Fruit fly (Drosophila melanogaster) whole organism, embryonic: ENCODE results near the gene CG7739.

Experiments used
- Ada2b ChIP-seq: fragments of 200-800 bp; sonication (Bioruptor generic); IDR thresholded peaks from 2 replicates; pipeline ENCODE4 v1.3.6; 2022; ENCODE audit warnings: missing biosample characterization, missing genetic modification characterization
- Atf-2 ChIP-seq: fragments of 200-800 bp; sonication (Bioruptor generic); optimal IDR thresholded peaks from 2 replicates; lab custom pipeline; 2016; ENCODE audit warnings: missing biosample characterization, missing genetic modification characterization
- C15 ChIP-seq: fragments of 200-800 bp; sonication (Bioruptor generic); IDR thresholded peaks from 3 replicates; pipeline ENCODE4 v1.3.6; 2022; ENCODE audit warnings: missing biosample characterization, missing genetic modification characterization
- CG10209 ChIP-seq: fragments of 200-800 bp; sonication (Bioruptor generic); optimal IDR thresholded peaks from 3 replicates; lab custom pipeline; 2017; ENCODE audit warnings: missing biosample characterization, mild to moderate bottlenecking, missing genetic modification characterization, missing genetic modification reagents
- CG10979 ChIP-seq: fragments of 200-800 bp; sonication (Bioruptor generic); optimal IDR thresholded peaks from 2 replicates; lab custom pipeline; 2018; ENCODE audit warnings: missing biosample characterization, mild to moderate bottlenecking, missing genetic modification characterization, moderate library complexity
- CG11093 ChIP-seq: fragments of 200-800 bp; sonication (Bioruptor generic); IDR thresholded peaks from 3 replicates; pipeline ENCODE4 v1.3.6; 2022; ENCODE audit warnings: missing biosample characterization, missing genetic modification characterization
- CG11247 ChIP-seq: fragments of 200-800 bp; sonication (Bioruptor generic); IDR thresholded peaks from 2 replicates; pipeline ENCODE4 v1.3.6; 2022; ENCODE audit warnings: missing biosample characterization, missing genetic modification characterization
- CG14441 ChIP-seq: fragments of 200-800 bp; sonication (Bioruptor generic); IDR thresholded peaks from 2 replicates; pipeline ENCODE4 v1.3.6; 2022; ENCODE audit warnings: missing biosample characterization, missing genetic modification characterization
- CG14667 ChIP-seq: fragments of 200-800 bp; sonication (Bioruptor generic); IDR thresholded peaks from 2 replicates; pipeline ENCODE4 v1.3.6; 2022; ENCODE audit warnings: missing biosample characterization, missing genetic modification characterization
- CG1529 ChIP-seq: fragments of 200-800 bp; sonication (Bioruptor generic); optimal IDR thresholded peaks from 3 replicates; lab custom pipeline; 2018; ENCODE audit warnings: missing biosample characterization, missing genetic modification characterization
- CG17186 ChIP-seq: fragments of 200-800 bp; sonication (Bioruptor generic); optimal IDR thresholded peaks from 3 replicates; lab custom pipeline; 2017; ENCODE audit warnings: missing biosample characterization, missing genetic modification reagents, missing genetic modification characterization
- CG17912 ChIP-seq: fragments of 200-800 bp; sonication (Bioruptor generic); optimal IDR thresholded peaks from 2 replicates; lab custom pipeline; 2018; ENCODE audit warnings: missing biosample characterization, mild to moderate bottlenecking, missing genetic modification characterization
- CG18011 ChIP-seq: fragments of 200-800 bp; sonication (Bioruptor generic); optimal IDR thresholded peaks from 2 replicates; lab custom pipeline; 2017; ENCODE audit warnings: missing biosample characterization, missing genetic modification characterization, mild to moderate bottlenecking, moderate library complexity, missing genotype
- CG2875 ChIP-seq: fragments of 200-800 bp; sonication (Bioruptor generic); optimal IDR thresholded peaks from 2 replicates; lab custom pipeline; 2017; ENCODE audit warnings: missing biosample characterization, mild to moderate bottlenecking, missing genetic modification characterization, missing genetic modification reagents
- CG31388 ChIP-seq: fragments of 200-800 bp; sonication (Bioruptor generic); optimal IDR thresholded peaks from 2 replicates; lab custom pipeline; 2016; ENCODE audit warnings: missing biosample characterization, missing genetic modification characterization
- CG32767 ChIP-seq: fragments of 200-800 bp; sonication (Bioruptor generic); IDR thresholded peaks from 2 replicates; pipeline ENCODE4 v1.3.6; 2022; ENCODE audit warnings: missing biosample characterization, missing genetic modification characterization
- CG33213 ChIP-seq: fragments of 200-800 bp; sonication (Bioruptor generic); optimal IDR thresholded peaks from 3 replicates; lab custom pipeline; 2016; ENCODE audit warnings: missing biosample characterization, missing genetic modification characterization
- CG33557 ChIP-seq: fragments of 200-800 bp; sonication (Bioruptor generic); optimal IDR thresholded peaks from 2 replicates; lab custom pipeline; 2019; ENCODE audit warnings: missing biosample characterization, mild to moderate bottlenecking, missing genetic modification characterization, moderate library complexity
- CG3726 ChIP-seq: fragments of 200-800 bp; sonication (Bioruptor generic); IDR thresholded peaks from 3 replicates; pipeline ENCODE4, ENCODE4 v1.3.6; 2022; ENCODE audit warnings: missing biosample characterization, missing genetic modification characterization
- CG43689 ChIP-seq: fragments of 200-800 bp; sonication (Bioruptor generic); IDR thresholded peaks from 2 replicates; pipeline ENCODE4 v1.3.6; 2022; ENCODE audit warnings: missing biosample characterization, missing genetic modification characterization
- CG4404 ChIP-seq: fragments of 200-800 bp; sonication (Bioruptor generic); IDR thresholded peaks from 2 replicates; pipeline ENCODE4 v1.3.6; 2022; ENCODE audit warnings: missing biosample characterization, missing genetic modification characterization
- CG4617 ChIP-seq: fragments of 200-800 bp; sonication (Bioruptor generic); optimal IDR thresholded peaks from 3 replicates; lab custom pipeline; 2016; ENCODE audit warnings: missing biosample characterization, missing genetic modification characterization, borderline replicate concordance
- CG4730 ChIP-seq: fragments of 200-800 bp; sonication (Bioruptor generic); IDR thresholded peaks from 2 replicates; pipeline ENCODE4 v1.3.6; 2022; ENCODE audit warnings: missing biosample characterization, missing genetic modification characterization
- CG6813 ChIP-seq: fragments of 200-800 bp; sonication (Bioruptor generic); optimal IDR thresholded peaks from 2 replicates; lab custom pipeline; 2017; ENCODE audit warnings: missing biosample characterization, missing genetic modification characterization, mild to moderate bottlenecking, moderate library complexity, missing genetic modification reagents
- E2f2 ChIP-seq: fragments of 200-800 bp; sonication (Bioruptor generic); IDR thresholded peaks from 2 replicates; pipeline ENCODE4 v1.3.6; 2022; ENCODE audit warnings: missing biosample characterization, missing genetic modification characterization
- Gsc ChIP-seq: fragments of 200-800 bp; sonication (Bioruptor generic); IDR thresholded peaks from 2 replicates; pipeline ENCODE4 v1.3.6; 2022; ENCODE audit warnings: missing biosample characterization, missing genetic modification characterization
- H15 ChIP-seq: fragments of 200-800 bp; sonication (Bioruptor generic); IDR thresholded peaks from 3 replicates; pipeline ENCODE4 v1.3.6; 2022; ENCODE audit warnings: missing biosample characterization, missing genetic modification characterization
- Hr51 ChIP-seq, 2 experiments: fragments of 200-800 bp; sonication (Bioruptor generic); optimal IDR thresholded peaks; 2 replicates in 1 of 2; 3 replicates in 1 of 2; lab custom pipeline; 2016 to 2018; ENCODE audit warnings: missing biosample characterization in 2 of 2, missing genetic modification characterization in 2 of 2, mild to moderate bottlenecking in 1 of 2, moderate library complexity in 1 of 2
- NC2β ChIP-seq: fragments of 200-800 bp; sonication (Bioruptor generic); optimal IDR thresholded peaks from 2 replicates; lab custom pipeline; 2016; ENCODE audit warnings: missing biosample characterization, missing genetic modification characterization
- Spps ChIP-seq: fragments of 200-800 bp; sonication (Bioruptor generic); optimal IDR thresholded peaks from 2 replicates; lab custom pipeline; 2018; ENCODE audit warnings: missing biosample characterization, mild to moderate bottlenecking, missing genetic modification characterization
- abd-A ChIP-seq: fragments of 200-800 bp; sonication (Bioruptor generic); optimal IDR thresholded peaks from 3 replicates; lab custom pipeline; 2019; ENCODE audit warnings: missing biosample characterization, mild to moderate bottlenecking, missing genetic modification characterization, moderate library complexity
- caup ChIP-seq: fragments of 200-800 bp; sonication (Bioruptor generic); optimal IDR thresholded peaks from 3 replicates; lab custom pipeline; 2017; ENCODE audit warnings: missing biosample characterization, mild to moderate bottlenecking, missing genetic modification characterization, moderate library complexity; ENCODE audit not compliant: severe bottlenecking
- chif ChIP-seq, 2 experiments: fragments of 200-800 bp; sonication (Bioruptor generic); optimal IDR thresholded peaks; 3 replicates each; lab custom pipeline; 2016; ENCODE audit warnings: missing biosample characterization in 2 of 2, missing genetic modification characterization in 2 of 2
- chinmo ChIP-seq: fragments of 200-800 bp; sonication (Bioruptor generic); IDR thresholded peaks from 4 replicates; pipeline ENCODE4 v1.3.6; 2022; ENCODE audit warnings: missing biosample characterization, missing genetic modification characterization; ENCODE audit not compliant: partially characterized antibody
- chm ChIP-seq: fragments of 200-800 bp; sonication (Bioruptor generic); IDR thresholded peaks from 2 replicates; pipeline ENCODE4 v1.3.6; 2022; ENCODE audit warnings: missing biosample characterization, missing genetic modification characterization
- crp ChIP-seq, 2 experiments: fragments of 200-800 bp; sonication (Bioruptor generic); optimal IDR thresholded peaks; 2 replicates in 1 of 2; 3 replicates in 1 of 2; lab custom pipeline; 2017; ENCODE audit warnings: missing biosample characterization in 2 of 2, missing genetic modification characterization in 2 of 2, mild to moderate bottlenecking in 1 of 2, moderate library complexity in 1 of 2
- danr ChIP-seq: fragments of 200-800 bp; sonication (Bioruptor generic); IDR thresholded peaks from 2 replicates; pipeline ENCODE4 v1.3.6; 2022; ENCODE audit warnings: missing biosample characterization, missing genetic modification characterization
- dysf ChIP-seq: fragments of 200-800 bp; sonication (Bioruptor generic); IDR thresholded peaks from 3 replicates; pipeline ENCODE4 v1.3.6; 2022; ENCODE audit warnings: missing biosample characterization, missing genetic modification characterization
- gem ChIP-seq: fragments of 200-800 bp; sonication (Bioruptor generic); optimal IDR thresholded peaks from 2 replicates; lab custom pipeline; 2019; ENCODE audit warnings: missing biosample characterization, mild to moderate bottlenecking, missing genetic modification characterization, moderate library complexity
- h ChIP-seq: fragments of >200 bp; optimal IDR thresholded peaks from 2 replicates; lab custom pipeline; 2017
- hkb ChIP-seq, 2 experiments: fragments of 200-800 bp in 1 of 2; fragments of >200 bp in 1 of 2; sonication (Bioruptor generic) in 1 of 2; IDR thresholded peaks in 1 of 2; optimal IDR thresholded peaks in 1 of 2; 2 replicates each; pipeline versions ENCODE4 v1.3.6 to Lab custom; 2017 to 2022; ENCODE audit warnings: missing biosample characterization in 1 of 2, missing genetic modification characterization in 1 of 2
- lov ChIP-seq, 2 experiments: fragments of 200-800 bp in 1 of 2; fragments of >200 bp in 1 of 2; sonication (Bioruptor generic) in 1 of 2; IDR thresholded peaks in 1 of 2; optimal IDR thresholded peaks in 1 of 2; 2 replicates in 1 of 2; 3 replicates in 1 of 2; pipeline versions ENCODE4 v1.3.6 to Lab custom; 2017 to 2022; ENCODE audit warnings: missing biosample characterization in 1 of 2, missing genetic modification characterization in 1 of 2
- odd ChIP-seq: fragments of 200-800 bp; sonication (Bioruptor generic); optimal IDR thresholded peaks from 2 replicates; lab custom pipeline; 2017; ENCODE audit warnings: missing biosample characterization, mild to moderate bottlenecking, missing genetic modification characterization
- psq ChIP-seq: fragments of 200-800 bp; sonication (Bioruptor generic); optimal IDR thresholded peaks from 2 replicates; lab custom pipeline; 2017; ENCODE audit warnings: missing biosample characterization, missing genetic modification characterization
- shn ChIP-seq: fragments of 200-800 bp; sonication (Bioruptor generic); optimal IDR thresholded peaks from 3 replicates; lab custom pipeline; 2016; ENCODE audit warnings: missing biosample characterization, missing genetic modification characterization
- tna ChIP-seq: fragments of 200-800 bp; sonication (Bioruptor generic); IDR thresholded peaks from 2 replicates; pipeline ENCODE4 v1.3.6; 2022; ENCODE audit warnings: missing biosample characterization, missing genetic modification characterization; ENCODE audit not compliant: partially characterized antibody
- vnd ChIP-seq: fragments of 200-800 bp; sonication (Bioruptor generic); IDR thresholded peaks from 3 replicates; pipeline ENCODE4 v1.3.6; 2022; ENCODE audit warnings: missing biosample characterization, missing genetic modification characterization; ENCODE audit not compliant: partially characterized antibody
- zen ChIP-seq: fragments of 200-800 bp; sonication (Bioruptor generic); optimal IDR thresholded peaks from 3 replicates; lab custom pipeline; 2018; ENCODE audit warnings: missing biosample characterization, mild to moderate bottlenecking, missing genetic modification characterization, moderate library complexity

CG7739 gene

dm6 chr3L:15537916-15538581, 24.8 kb downstream of the CG7739 start (continued):
- TF ChIP-seq hkb (optimal IDR thresholded peaks at IDR 0.05; lab: Kevin White, UChicago) (no peak), hkb (GFP tag; IDR thresholded peaks at IDR 0.05; lab: Robert Waterston, UW) (0 out of 2 replicates have a peak, but pooled peaks have one; percentile 54), CG6813 (GFP tag; lab: Kevin White, UChicago) (peak; percentile 24), h (lab: Kevin White, UChicago) (no peak), tna (GFP tag; lab: Robert Waterston, UW) (no peak), CG2875 (GFP tag; lab: Kevin White, UChicago) (peak; percentile 50), CG14441 (GFP tag; lab: Robert Waterston, UW) (0 out of 2 replicates have a peak, but pooled peaks have one; percentile 41), CG43689 (no peak), H15 (GFP tag; lab: Robert Waterston, UW) (no peak), CG3726 (no peak), zen (tag; lab: Kevin White, UChicago) (peak; percentile 74), shn (GFP tag; lab: Kevin White, UChicago) (peak; percentile 49), CG14667 (GFP tag; lab: Robert Waterston, UW) (no peak), CG11093 (GFP tag; lab: Robert Waterston, UW) (0 out of 3 replicates have a peak, but pooled peaks have one; percentile 43), Ada2b (GFP tag; lab: Robert Waterston, UW) (peak; percentile 35), Atf-2 (peak; percentile 33), crp (GFP tag; optimal IDR thresholded peaks at IDR 0.05; lab: Kevin White, UChicago) (peak in 1 of 2 experiments; percentile 23), NC2β (GFP tag; lab: Kevin White, UChicago) (no peak), odd (GFP tag; lab: Kevin White, UChicago) (peak; percentile 65), CG4404 (GFP tag; lab: Robert Waterston, UW) (peak; percentile 50), vnd (GFP tag; lab: Robert Waterston, UW) (no peak), CG4617 (no peak), Gsc (GFP tag; lab: Robert Waterston, UW) (no peak), C15 (GFP tag; lab: Robert Waterston, UW) (no peak), CG10979 (tag; lab: Kevin White, UChicago) (peak; percentile 76), gem (tag; lab: Kevin White, UChicago) (peak; percentile 89), danr (GFP tag; lab: Robert Waterston, UW) (no peak), chinmo (GFP tag; lab: Robert Waterston, UW) (0 out of 4 replicates have a peak, but pooled peaks have one; percentile 42), CG33213 (GFP tag; lab: Kevin White, UChicago) (peak; percentile 7), CG32767 (GFP tag; lab: Robert Waterston, UW) (no peak), CG17186 (GFP tag; lab: Kevin White, UChicago) (no peak), psq (GFP tag; lab: Kevin White, UChicago) (no peak), caup (GFP tag; lab: Kevin White, UChicago) (no peak), CG10209 (GFP tag; lab: Kevin White, UChicago) (peak; percentile 76), chm (GFP tag; lab: Robert Waterston, UW) (no peak), CG11247 (GFP tag; lab: Robert Waterston, UW) (no peak), E2f2 (GFP tag; lab: Robert Waterston, UW) (no peak), CG17912 (GFP tag; lab: Kevin White, UChicago) (no peak), dysf (peak; percentile 57; the same call in 2 of the 3 replicates), CG1529 (GFP tag; lab: Kevin White, UChicago) (peak; percentile 58), abd-A (tag; lab: Kevin White, UChicago) (no peak), CG33557 (GFP tag; lab: Kevin White, UChicago) (peak; percentile 46), Spps (peak; percentile 35), lov (optimal IDR thresholded peaks at IDR 0.05; lab: Kevin White, UChicago) (no peak), lov (GFP tag; IDR thresholded peaks at IDR 0.05; lab: Robert Waterston, UW) (no peak), CG18011 (peak; percentile 25), Hr51 (GFP tag; optimal IDR thresholded peaks at IDR 0.05; lab: Kevin White, UChicago) (peak; percentile 14 to 86), CG4730 (GFP tag; lab: Robert Waterston, UW) (no peak), chif (GFP tag; optimal IDR thresholded peaks at IDR 0.05; lab: Kevin White, UChicago) (peak; percentile 59 to 70), CG31388 (GFP tag; lab: Kevin White, UChicago) (no peak)
